Worm (Caenorhabditis elegans): Measurements from ENCODE around the gene sri-73.

DNA sequence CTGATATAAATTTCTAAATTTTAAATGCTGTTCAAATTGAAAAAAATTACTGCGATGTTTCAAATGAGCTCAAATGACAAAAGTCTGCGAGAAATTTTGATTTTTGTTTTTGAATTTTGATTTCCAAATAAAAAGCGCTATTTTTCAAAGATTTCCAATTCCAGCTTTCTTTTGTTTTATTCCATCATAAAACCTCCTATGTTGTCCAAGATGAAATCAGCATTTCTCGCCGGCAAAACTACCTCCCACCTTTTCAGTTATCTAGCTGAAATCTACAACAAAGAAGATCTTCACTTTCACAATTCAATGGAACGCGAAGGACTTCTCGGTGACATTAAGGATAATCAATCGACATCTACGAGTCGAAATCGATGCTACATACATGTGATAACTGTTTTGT, 13.1 kb upstream of the sri-73 start, which contains the start of gene K06H6.4:
- TF ChIP-seq lin-11 (tag; optimal IDR thresholded peaks at IDR 0.05) (no peak), unc-55 (GFP tag; optimal IDR thresholded peaks at IDR 0.05) (no peak), dmd-4 (tag; optimal IDR thresholded peaks at IDR 0.05; ENCODE audit: borderline replicate concordance) (no peak), ceh-48 (tag; optimal IDR thresholded peaks at IDR 0.05) (no peak), ceh-22 (tag; optimal IDR thresholded peaks at IDR 0.05) (no peak), fax-1 (tag; optimal IDR thresholded peaks at IDR 0.05) (no peak), pha-4 (tag; optimal IDR thresholded peaks at IDR 0.05) (no peak)
